Fruit fly (Drosophila melanogaster): Measurements from ENCODE around the gene Nepl11.

dm6 chr3R:4266470-4266869 is 28.2 kb downstream of the Nepl11 start, which contains the start of gene CG1092:
- no peak for TF ChIP-seq CG33017 (tag; optimal IDR thresholded peaks at IDR 0.05)
- TF ChIP-seq Hr96 (GFP tag; optimal IDR thresholded peaks at IDR 0.05), result no peak
- no peak for TF ChIP-seq bab1 (GFP tag; optimal IDR thresholded peaks at IDR 0.05)
- TF ChIP-seq toe (GFP tag; optimal IDR thresholded peaks at IDR 0.05), result no peak
- no peak for TF ChIP-seq Mnt (GFP tag; optimal IDR thresholded peaks at IDR 0.05)
- no peak for TF ChIP-seq CG7101 (tag; optimal IDR thresholded peaks at IDR 0.05)
- TF ChIP-seq cic (GFP tag; optimal IDR thresholded peaks at IDR 0.05), result no peak
